Worm (Caenorhabditis elegans) whole organism, L2 larva: ENCODE results near the gene D1014.13.

ENCODE experiments used
- C34F6.9 ChIP-seq: fragments of 150-350 bp; optimal IDR thresholded peaks from 2 replicates; lab custom pipeline; 2014; ENCODE audit warnings: missing biosample characterization, missing genetic modification characterization
- ZK546.5 ChIP-seq: sonication (generic microtip); optimal IDR thresholded peaks from 2 replicates; lab custom pipeline; 2017; ENCODE audit warnings: missing biosample characterization, missing genetic modification characterization
- alr-1 ChIP-seq: fragments of 150-350 bp; optimal IDR thresholded peaks from 2 replicates; lab custom pipeline; 2014; ENCODE audit warnings: missing biosample characterization, missing genetic modification characterization
- egl-27 ChIP-seq: sonication (generic microtip); optimal IDR thresholded peaks from 3 replicates; lab custom pipeline; 2017; ENCODE audit warnings: missing biosample characterization, missing genetic modification reagents, missing genetic modification characterization
- fos-1 ChIP-seq: fragments of 150-350 bp; optimal IDR thresholded peaks from 2 replicates; lab custom pipeline; 2014; ENCODE audit warnings: missing biosample characterization, missing genetic modification characterization
- lin-13 ChIP-seq: fragments of 150-350 bp; optimal IDR thresholded peaks from 2 replicates; lab custom pipeline; 2014; ENCODE audit warnings: missing biosample characterization, missing genetic modification reagents, missing genetic modification characterization
- lsy-2 ChIP-seq, 2 experiments: fragments of 150-350 bp in 1 of 2; sonication (generic microtip) in 1 of 2; optimal IDR thresholded peaks; 2 replicates each; lab custom pipeline; 2014 to 2017; ENCODE audit warnings: missing biosample characterization in 2 of 2, missing genetic modification characterization in 2 of 2
- nhr-12 ChIP-seq: fragments of 150-350 bp; optimal IDR thresholded peaks from 2 replicates; lab custom pipeline; 2014; ENCODE audit warnings: missing biosample characterization, missing genetic modification characterization
- nhr-6 ChIP-seq: fragments of 150-350 bp; optimal IDR thresholded peaks from 2 replicates; lab custom pipeline; 2014; ENCODE audit warnings: missing biosample characterization, missing genetic modification characterization
- nhr-77 ChIP-seq: fragments of 150-350 bp; optimal IDR thresholded peaks from 2 replicates; lab custom pipeline; 2014; ENCODE audit warnings: missing biosample characterization, missing genetic modification characterization
- unc-39 ChIP-seq: fragments of 150-350 bp; optimal IDR thresholded peaks from 2 replicates; lab custom pipeline; 2014; ENCODE audit warnings: missing biosample characterization, missing genetic modification characterization
- ztf-1 ChIP-seq: fragments of 200-800 bp; sonication (Bioruptor generic); conservative IDR thresholded peaks from 2 replicates; pipeline ENCODE4 v1.3.6; 2022; ENCODE audit warnings: missing genetic modification characterization, missing compliant biosample characterization

- TF ChIP-seq nhr-77 (tag; lab: Kevin White, UChicago) (no peak), unc-39 (tag; lab: Kevin White, UChicago) (no peak), nhr-12 (no peak), fos-1 (tag; lab: Kevin White, UChicago) (no peak), C34F6.9 (no peak), lsy-2 (tag; optimal IDR thresholded peaks at IDR 0.05; lab: Kevin White, UChicago) (no peak), ztf-1 (GFP tag; lab: Robert Waterston, UW) (no peak), nhr-6 (tag; lab: Kevin White, UChicago) (no peak), egl-27 (tag; lab: Kevin White, UChicago) (no peak), alr-1 (tag; lab: Kevin White, UChicago) (no peak), ZK546.5 (tag; lab: Kevin White, UChicago) (no peak), lin-13 (no peak)
These were observed 13.8 kb upstream of the D1014.13 start for ce11 chrV:8131628-8132027.
